Worm (Caenorhabditis elegans) whole organism, L3 larva: ENCODE results near the gene K08D10.11.

Source experiments
- R02D3.7 ChIP-seq: fragments of 150-350 bp; optimal IDR thresholded peaks from 2 replicates; lab custom pipeline; 2014; ENCODE audit warnings: missing biosample characterization, missing genetic modification characterization
- ZK546.5 ChIP-seq: sonication (generic microtip); optimal IDR thresholded peaks from 2 replicates; lab custom pipeline; 2017; ENCODE audit warnings: missing biosample characterization, missing genetic modification characterization
- aly-2 ChIP-seq: fragments of 150-350 bp; optimal IDR thresholded peaks from 2 replicates; lab custom pipeline; 2014; ENCODE audit warnings: missing biosample characterization, missing genetic modification characterization
- ama-1 ChIP-seq: fragments of 150-350 bp; optimal IDR thresholded peaks from 2 replicates; lab custom pipeline; 2018
- ceh-16 ChIP-seq: sonication (generic microtip); optimal IDR thresholded peaks from 2 replicates; lab custom pipeline; 2017; ENCODE audit warnings: missing biosample characterization, missing genetic modification characterization
- egl-5 ChIP-seq: fragments of 150-350 bp; optimal IDR thresholded peaks from 2 replicates; lab custom pipeline; 2017; ENCODE audit warnings: missing biosample characterization, missing genetic modification reagents, missing genetic modification characterization, inconsistent platforms
- elt-1 ChIP-seq: fragments of 150-350 bp; optimal IDR thresholded peaks from 2 replicates; lab custom pipeline; 2014; ENCODE audit warnings: missing biosample characterization, missing genetic modification characterization
- elt-2 ChIP-seq: sonication (generic microtip); optimal IDR thresholded peaks from 2 replicates; lab custom pipeline; 2016; ENCODE audit warnings: missing genetic modification reagents, mild to moderate bottlenecking, missing genetic modification characterization, missing compliant biosample characterization
- elt-3 ChIP-seq, 3 experiments: fragments of 150-350 bp in 1 of 3; sonication (generic microtip) in 2 of 3; optimal IDR thresholded peaks; 2 replicates in 2 of 3; 4 replicates in 1 of 3; lab custom pipeline; 2014 to 2017; ENCODE audit warnings: missing biosample characterization in 3 of 3, missing genetic modification characterization in 3 of 3
- eor-1 ChIP-seq, 2 experiments: fragments of 150-350 bp; optimal IDR thresholded peaks; 2 replicates each; lab custom pipeline; 2014 to 2018; ENCODE audit warnings: missing biosample characterization in 2 of 2, missing genetic modification characterization in 2 of 2
- fkh-10 ChIP-seq: sonication (generic microtip); optimal IDR thresholded peaks from 2 replicates; lab custom pipeline; 2017; ENCODE audit warnings: missing biosample characterization, missing genetic modification reagents, missing genetic modification characterization
- fkh-2 ChIP-seq: fragments of 150-350 bp; optimal IDR thresholded peaks from 2 replicates; lab custom pipeline; 2014; ENCODE audit warnings: missing biosample characterization, missing genetic modification reagents, missing genetic modification characterization
- fos-1 ChIP-seq: fragments of 150-350 bp; optimal IDR thresholded peaks from 2 replicates; lab custom pipeline; 2014; ENCODE audit warnings: missing biosample characterization, missing genetic modification characterization
- jun-1 ChIP-seq: fragments of 150-350 bp; optimal IDR thresholded peaks from 2 replicates; lab custom pipeline; 2014; ENCODE audit warnings: missing biosample characterization, missing genetic modification reagents, missing genetic modification characterization
- lin-15B ChIP-seq: fragments of 150-350 bp; optimal IDR thresholded peaks from 2 replicates; lab custom pipeline; 2014; ENCODE audit warnings: missing biosample characterization, missing genetic modification characterization
- lin-39 ChIP-seq: fragments of 150-350 bp; optimal IDR thresholded peaks from 2 replicates; lab custom pipeline; 2018; ENCODE audit warnings: missing biosample characterization, missing genetic modification reagents, missing genetic modification characterization
- lsy-12 ChIP-seq: sonication (generic microtip); optimal IDR thresholded peaks from 2 replicates; lab custom pipeline; 2016; ENCODE audit warnings: mild to moderate bottlenecking, missing genetic modification characterization, missing compliant biosample characterization
- mdl-1 ChIP-seq: fragments of 150-350 bp; optimal IDR thresholded peaks from 2 replicates; lab custom pipeline; 2014; ENCODE audit warnings: missing biosample characterization, missing genetic modification characterization
- nhr-12 ChIP-seq: fragments of 150-350 bp; optimal IDR thresholded peaks from 2 replicates; lab custom pipeline; 2014; ENCODE audit warnings: missing biosample characterization, missing genetic modification characterization
- nhr-23 ChIP-seq: fragments of 150-350 bp; optimal IDR thresholded peaks from 2 replicates; lab custom pipeline; 2014; ENCODE audit warnings: missing biosample characterization, missing genetic modification reagents, missing genetic modification characterization
- nhr-25 ChIP-seq: sonication (generic microtip); optimal IDR thresholded peaks from 2 replicates; lab custom pipeline; 2017; ENCODE audit warnings: missing biosample characterization, missing genetic modification characterization
- nhr-43 ChIP-seq: sonication (generic microtip); optimal IDR thresholded peaks from 2 replicates; lab custom pipeline; 2016; ENCODE audit warnings: mild to moderate bottlenecking, missing genetic modification characterization, missing compliant biosample characterization; ENCODE audit not compliant: poor library complexity, severe bottlenecking
- nhr-67 ChIP-seq: fragments of 150-350 bp; optimal IDR thresholded peaks from 2 replicates; lab custom pipeline; 2014; ENCODE audit warnings: missing biosample characterization, missing genetic modification characterization
- nhr-76 ChIP-seq: fragments of 150-350 bp; sonication (generic microtip); optimal IDR thresholded peaks from 5 replicates; lab custom pipeline; 2014; ENCODE audit warnings: missing biosample characterization, missing genetic modification characterization
- pha-4 ChIP-seq: fragments of 150-350 bp; optimal IDR thresholded peaks from 2 replicates; lab custom pipeline; 2014; ENCODE audit warnings: missing biosample characterization, missing genetic modification reagents, missing genetic modification characterization
- pqm-1 ChIP-seq: fragments of 150-350 bp; optimal IDR thresholded peaks from 2 replicates; lab custom pipeline; 2017; ENCODE audit warnings: missing biosample characterization, missing genetic modification characterization, inconsistent platforms
- tbx-2 ChIP-seq: sonication (generic microtip); optimal IDR thresholded peaks from 2 replicates; lab custom pipeline; 2016; ENCODE audit warnings: mild to moderate bottlenecking, missing genetic modification characterization, missing compliant biosample characterization
- unc-39 ChIP-seq: sonication (generic microtip); optimal IDR thresholded peaks from 4 replicates; lab custom pipeline; 2017; ENCODE audit warnings: missing biosample characterization, missing genetic modification characterization
- zag-1 ChIP-seq: fragments of 150-350 bp; optimal IDR thresholded peaks from 2 replicates; lab custom pipeline; 2014; ENCODE audit warnings: missing biosample characterization, missing genetic modification characterization
- ztf-11 ChIP-seq: fragments of 150-350 bp; optimal IDR thresholded peaks from 2 replicates; lab custom pipeline; 2014; ENCODE audit warnings: missing biosample characterization, missing genetic modification characterization

The K08D10.11 gene

DNA sequence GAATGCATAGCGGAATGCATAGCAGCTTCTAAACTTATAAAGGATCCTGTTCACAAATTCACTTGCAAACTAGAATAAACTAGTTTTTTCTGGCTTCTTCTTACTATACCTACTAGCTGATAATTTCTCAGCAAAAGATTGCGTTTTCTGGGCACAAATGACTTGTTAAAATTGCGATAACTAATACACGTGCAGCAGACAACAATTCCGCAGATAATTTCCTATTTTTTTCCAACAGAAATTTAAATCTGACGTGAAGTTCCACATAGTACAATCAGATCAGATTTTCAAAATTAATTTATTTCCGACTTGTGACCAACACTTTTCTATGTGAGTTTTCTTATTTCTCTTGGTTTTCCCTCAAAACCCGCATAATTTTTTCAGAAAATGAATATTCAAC is 21.6 kb downstream of the K08D10.11 start, which contains the start of gene scrm-8:
Gene scrm-8, plus strand, starts transcription at position 301 of the 400 bp plus-strand sequence.
- no peak for TF ChIP-seq nhr-43 (tag; lab: Kevin White, UChicago)
- no peak for TF ChIP-seq nhr-76
- TF ChIP-seq lin-15B (tag; lab: Kevin White, UChicago) = no peak
- no peak for TF ChIP-seq tbx-2 (tag; lab: Kevin White, UChicago)
- TF ChIP-seq ama-1 (lab: Kevin White, UChicago) = no peak
- no peak for TF ChIP-seq elt-2 (tag; lab: Kevin White, UChicago)
- no peak for TF ChIP-seq eor-1 (tag; optimal IDR thresholded peaks at IDR 0.05; lab: Kevin White, UChicago)

DNA sequence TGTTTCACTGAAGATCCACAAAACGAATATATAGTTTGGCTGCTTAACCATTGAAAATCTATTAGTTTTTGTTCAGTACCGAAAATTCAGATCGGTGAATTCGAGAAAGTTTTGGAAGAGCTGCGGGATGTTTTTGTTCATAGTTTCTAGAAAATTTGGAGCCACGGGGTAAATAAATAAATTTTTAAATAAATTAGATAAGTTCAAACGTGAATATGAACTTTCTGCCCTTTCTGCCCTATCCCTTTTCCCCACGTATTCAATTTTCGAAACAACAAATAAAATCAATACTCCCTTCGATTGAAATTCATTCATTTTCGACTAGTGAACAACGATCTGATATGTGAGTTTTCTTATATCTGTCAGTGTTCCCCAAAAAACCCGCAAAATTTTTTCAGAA is 23.9 kb downstream of the K08D10.11 start, which contains the start of gene scrm-5:
Gene scrm-5, plus strand, starts transcription at position 301 of the 400 bp plus-strand sequence.
- no peak for TF ChIP-seq fos-1 (tag; lab: Kevin White, UChicago)
- TF ChIP-seq nhr-43 (tag; lab: Kevin White, UChicago) = no peak
- TF ChIP-seq elt-1 (tag; lab: Kevin White, UChicago) = no peak
- TF ChIP-seq lsy-12 (tag; lab: Kevin White, UChicago) = no peak
- TF ChIP-seq ZK546.5 (tag; lab: Kevin White, UChicago) = no peak

DNA sequence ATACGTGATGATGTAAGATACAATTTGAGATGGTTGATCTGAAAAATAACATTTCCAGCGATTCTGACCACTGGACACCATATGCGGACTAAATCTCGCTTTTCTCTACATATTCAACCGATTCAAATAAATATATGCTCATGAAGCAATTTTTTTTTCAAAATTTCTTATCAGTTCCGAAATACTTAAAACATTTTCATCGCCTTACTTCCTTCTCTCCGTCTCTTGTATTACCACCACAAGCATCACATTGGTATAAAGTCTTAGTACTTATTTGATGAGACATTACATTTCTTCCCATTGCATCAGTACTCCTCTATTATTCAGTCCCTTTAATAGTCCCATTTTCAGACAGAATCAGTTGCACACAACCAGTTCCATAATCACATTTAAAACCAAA is 31.4 kb downstream of the K08D10.11 start, which contains the start of gene K08D10.14:
Gene K08D10.14, plus strand, starts transcription at position 301 of the 400 bp plus-strand sequence.
- TF ChIP-seq ztf-11 (tag; lab: Kevin White, UChicago) (no peak), elt-2 (tag; lab: Kevin White, UChicago) (peak; percentile 51)

DNA sequence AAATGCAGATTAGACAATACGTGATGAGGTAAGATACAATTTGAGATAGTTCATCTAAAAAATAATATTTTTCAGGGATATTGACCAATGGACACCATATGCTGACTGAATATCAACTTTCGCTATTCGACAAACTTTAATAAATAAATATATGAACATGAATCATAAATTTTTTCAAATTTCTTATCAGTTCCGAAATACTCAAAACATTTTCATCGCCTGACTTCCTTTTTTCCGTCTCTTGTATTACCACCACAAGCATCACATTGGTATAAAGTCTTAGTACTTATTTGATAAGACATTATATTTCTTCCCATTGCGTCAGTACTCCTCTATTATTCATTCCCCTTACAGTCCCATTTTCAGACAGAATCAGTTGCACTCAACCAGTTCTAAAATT is 33.9 kb downstream of the K08D10.11 start, which contains the start of the genes K08D10.10 and R07C12.1:
Gene K08D10.10, plus strand, starts transcription at position 93 of the 400 bp plus-strand sequence.
Gene R07C12.1, plus strand, starts transcription at position 314 of the 400 bp plus-strand sequence.
- no peak for TF ChIP-seq nhr-12 (tag; lab: Kevin White, UChicago)
- no peak for TF ChIP-seq fkh-2 (tag; lab: Kevin White, UChicago)
- TF ChIP-seq ztf-11 (tag; lab: Kevin White, UChicago) = no peak
- TF ChIP-seq nhr-76 = no peak
- TF ChIP-seq fos-1 (tag; lab: Kevin White, UChicago) = no peak
- TF ChIP-seq nhr-67 (tag; lab: Kevin White, UChicago) = no peak
- TF ChIP-seq lin-15B (tag; lab: Kevin White, UChicago) = no peak
- TF ChIP-seq fkh-10 (GFP tag; lab: Kevin White, UChicago) = no peak
- TF ChIP-seq mdl-1 (tag; lab: Kevin White, UChicago) = no peak
- TF ChIP-seq jun-1 (tag; lab: Kevin White, UChicago) = peak; percentile 10
- TF ChIP-seq nhr-23 (tag; lab: Kevin White, UChicago) = no peak
- no peak for TF ChIP-seq elt-1 (tag; lab: Kevin White, UChicago)
- no peak for TF ChIP-seq lsy-12 (tag; lab: Kevin White, UChicago)
- TF ChIP-seq egl-5 = no peak
- no peak for TF ChIP-seq ceh-16 (tag; lab: Kevin White, UChicago)
- peak; percentile 74 for TF ChIP-seq elt-2 (tag; lab: Kevin White, UChicago)
- TF ChIP-seq, all 47 proteins: peak for 2

DNA sequence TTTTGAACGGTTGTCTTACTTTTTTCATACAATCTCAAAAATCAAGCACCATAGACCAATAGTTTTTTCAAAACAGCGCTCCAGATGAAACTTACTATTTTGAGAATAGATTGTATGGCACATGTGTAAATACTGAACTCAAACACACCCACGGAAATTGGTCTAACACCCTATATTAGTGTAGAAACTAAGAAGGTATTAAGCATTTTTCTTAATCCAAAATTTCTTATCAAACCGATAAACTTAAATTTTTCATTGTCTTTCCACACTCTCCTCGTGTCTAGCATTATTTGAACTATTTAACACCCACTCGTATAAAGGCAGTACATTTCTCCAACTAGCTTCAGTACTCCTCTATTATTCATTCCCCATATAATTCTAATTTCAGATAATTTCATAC is 35.9 kb downstream of the K08D10.11 start:
- no peak for TF ChIP-seq nhr-67 (tag; lab: Kevin White, UChicago)
- peak; percentile 51 for TF ChIP-seq elt-2 (tag; lab: Kevin White, UChicago)

DNA sequence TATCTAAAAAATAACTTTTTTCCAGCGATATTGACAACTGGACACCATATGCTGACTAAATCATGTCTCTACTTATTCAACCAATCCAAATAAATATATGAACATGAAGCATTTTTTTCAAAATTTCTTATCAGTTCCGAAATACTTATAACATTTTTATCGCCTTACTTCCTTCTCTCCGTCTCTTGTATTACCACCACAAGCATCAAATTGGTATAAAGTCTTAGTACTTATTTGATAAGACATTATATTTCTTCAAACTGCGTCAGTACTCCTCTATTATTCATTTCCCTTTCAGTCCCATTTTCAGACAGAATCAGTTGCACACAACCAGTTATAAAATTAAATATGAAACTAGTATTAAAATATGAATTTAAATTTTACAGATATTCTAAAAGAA is 38.1 kb downstream of the K08D10.11 start:
- TF ChIP-seq zag-1 (tag; lab: Kevin White, UChicago) (no peak), jun-1 (tag; lab: Kevin White, UChicago) (peak; percentile 53), R02D3.7 (tag; lab: Kevin White, UChicago) (no peak), pha-4 (tag; lab: Kevin White, UChicago) (peak; percentile 42), unc-39 (tag; lab: Kevin White, UChicago) (no peak), elt-2 (tag; lab: Kevin White, UChicago) (peak; percentile 93), pqm-1 (tag; lab: Kevin White, UChicago) (peak; percentile 83), tbx-2 (tag; lab: Kevin White, UChicago) (no peak)

DNA sequence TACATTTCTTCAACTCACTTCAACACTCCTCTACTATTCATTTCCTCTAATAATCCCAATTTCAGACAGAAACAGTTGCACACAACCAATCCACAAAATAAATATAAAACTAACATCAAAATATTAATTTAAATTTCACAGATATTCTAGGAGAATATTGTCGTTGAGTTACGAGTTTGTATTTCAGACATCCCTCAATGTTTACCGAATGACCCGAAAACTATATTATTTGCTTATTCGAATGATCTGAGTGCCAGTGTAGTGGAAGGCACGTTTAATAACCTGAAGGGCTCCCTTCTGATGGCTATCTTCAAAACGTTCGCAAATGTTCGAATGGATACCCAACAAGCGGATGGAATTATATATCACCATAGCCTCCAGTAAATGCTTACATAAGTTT is 41.2 kb downstream of the K08D10.11 start, which contains the start of gene R07C12.3:
Gene R07C12.3, plus strand, starts transcription at position 301 of the 400 bp plus-strand sequence.
- no peak for TF ChIP-seq ZK546.5 (tag; lab: Kevin White, UChicago)
- TF ChIP-seq jun-1 (tag; lab: Kevin White, UChicago) = no peak
- no peak for TF ChIP-seq elt-1 (tag; lab: Kevin White, UChicago)
- TF ChIP-seq nhr-23 (tag; lab: Kevin White, UChicago) = no peak
- TF ChIP-seq ceh-16 (tag; lab: Kevin White, UChicago) = no peak
- no peak for TF ChIP-seq fkh-10 (GFP tag; lab: Kevin White, UChicago)
- TF ChIP-seq tbx-2 (tag; lab: Kevin White, UChicago) = no peak
- no peak for TF ChIP-seq R02D3.7 (tag; lab: Kevin White, UChicago)
- TF ChIP-seq nhr-12 (tag; lab: Kevin White, UChicago) = no peak
- TF ChIP-seq elt-2 (tag; lab: Kevin White, UChicago) = no peak
- no peak for TF ChIP-seq elt-3 (tag; optimal IDR thresholded peaks at IDR 0.05; lab: Kevin White, UChicago)
- no peak for TF ChIP-seq zag-1 (tag; lab: Kevin White, UChicago)
- no peak for TF ChIP-seq lin-39 (tag; lab: Kevin White, UChicago)
- no peak for TF ChIP-seq nhr-25 (tag; lab: Kevin White, UChicago)
- no peak for TF ChIP-seq eor-1 (tag; optimal IDR thresholded peaks at IDR 0.05; lab: Kevin White, UChicago)
- TF ChIP-seq aly-2 = no peak
- no peak for TF ChIP-seq egl-5
- TF ChIP-seq unc-39 (tag; lab: Kevin White, UChicago) = no peak
- TF ChIP-seq nhr-67 (tag; lab: Kevin White, UChicago) = no peak
- TF ChIP-seq pha-4 (tag; lab: Kevin White, UChicago) = no peak
